Worm (Caenorhabditis elegans) whole organism, L2 larva: Measurements from ENCODE around the gene F36D4.1.

Source experiments
- ZK546.5 ChIP-seq: sonication (generic microtip); optimal IDR thresholded peaks from 2 replicates; lab custom pipeline; 2017; ENCODE audit warnings: missing biosample characterization, missing genetic modification characterization
- aly-2 ChIP-seq: fragments of 150-350 bp; optimal IDR thresholded peaks from 2 replicates; lab custom pipeline; 2014; ENCODE audit warnings: missing biosample characterization, missing genetic modification characterization
- ceh-82 ChIP-seq: fragments of 150-350 bp; optimal IDR thresholded peaks from 2 replicates; lab custom pipeline; 2014; ENCODE audit warnings: missing biosample characterization, missing genetic modification characterization
- egl-27 ChIP-seq: sonication (generic microtip); optimal IDR thresholded peaks from 3 replicates; lab custom pipeline; 2017; ENCODE audit warnings: missing biosample characterization, missing genetic modification reagents, missing genetic modification characterization
- lin-39 ChIP-seq: fragments of 150-350 bp; optimal IDR thresholded peaks from 2 replicates; lab custom pipeline; 2014; ENCODE audit warnings: missing biosample characterization, missing genetic modification reagents, missing genetic modification characterization
- mab-5 ChIP-seq: fragments of 150-350 bp; optimal IDR thresholded peaks from 2 replicates; lab custom pipeline; 2014; ENCODE audit warnings: missing biosample characterization, missing genetic modification characterization
- nhr-23 ChIP-seq: fragments of 150-350 bp; optimal IDR thresholded peaks from 2 replicates; lab custom pipeline; 2014; ENCODE audit warnings: missing biosample characterization, missing genetic modification reagents, missing genetic modification characterization
- nhr-237 ChIP-seq: fragments of 150-350 bp; optimal IDR thresholded peaks from 2 replicates; lab custom pipeline; 2014; ENCODE audit warnings: missing biosample characterization, missing genetic modification characterization
- nhr-6 ChIP-seq: fragments of 150-350 bp; optimal IDR thresholded peaks from 2 replicates; lab custom pipeline; 2014; ENCODE audit warnings: missing biosample characterization, missing genetic modification characterization
- sem-4 ChIP-seq: fragments of 150-350 bp; optimal IDR thresholded peaks from 2 replicates; lab custom pipeline; 2014; ENCODE audit warnings: missing biosample characterization, missing genetic modification reagents, missing genetic modification characterization
- snpc-4 ChIP-seq: fragments of 150-350 bp; optimal IDR thresholded peaks from 2 replicates; lab custom pipeline; 2014; ENCODE audit warnings: missing biosample characterization, missing genetic modification characterization
- unc-55 ChIP-seq: fragments of 150-350 bp; sonication (generic microtip); optimal IDR thresholded peaks from 3 replicates; lab custom pipeline; 2014; ENCODE audit warnings: missing biosample characterization, missing genetic modification reagents, missing genetic modification characterization
- ztf-4 ChIP-seq: fragments of 150-350 bp; optimal IDR thresholded peaks from 2 replicates; lab custom pipeline; 2014; ENCODE audit warnings: missing biosample characterization, missing genetic modification characterization

DNA sequence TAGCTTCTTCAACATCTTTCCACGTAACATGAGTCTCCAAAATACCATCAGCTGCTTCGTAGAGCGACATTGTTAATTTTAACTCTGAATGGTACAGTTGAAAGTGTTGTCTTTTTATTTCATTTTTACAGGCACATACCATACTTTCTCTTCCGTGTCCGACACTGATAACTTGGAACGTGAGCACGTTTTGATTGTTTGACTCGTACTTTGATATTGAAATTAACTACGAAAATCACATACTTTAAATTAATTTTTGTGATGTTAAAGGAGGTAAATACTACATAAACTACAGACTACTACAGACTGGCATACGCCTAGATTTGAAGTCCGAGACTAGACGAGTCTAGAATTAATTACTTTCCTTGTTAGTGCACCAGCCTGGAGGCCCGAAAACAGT is 38.4 kb upstream of the F36D4.1 start, which contains the start of gene E02C12.10:
- TF ChIP-seq aly-2 (tag; lab: Kevin White, UChicago) (no peak), snpc-4 (tag; lab: Kevin White, UChicago) (no peak), lin-39 (tag; lab: Kevin White, UChicago) (no peak), nhr-23 (tag; lab: Kevin White, UChicago) (no peak), nhr-237 (tag; lab: Kevin White, UChicago) (no peak), sem-4 (tag; lab: Kevin White, UChicago) (no peak), ZK546.5 (tag; lab: Kevin White, UChicago) (no peak), unc-55 (GFP tag; lab: Kevin White, UChicago) (no peak), nhr-6 (no peak), mab-5 (no peak), ztf-4 (tag; lab: Kevin White, UChicago) (no peak), ceh-82 (tag; lab: Kevin White, UChicago) (no peak), egl-27 (tag; lab: Kevin White, UChicago) (no peak)
